Fruit fly (Drosophila melanogaster) whole organism, prepupa: ENCODE data around the gene emc.

Source experiments
- CG3032 ChIP-seq: fragments of 200-800 bp; optimal IDR thresholded peaks from 2 replicates; lab custom pipeline; 2019; ENCODE audit warnings: missing biosample characterization, mild to moderate bottlenecking, missing genetic modification characterization, moderate library complexity
- OdsH ChIP-seq: fragments of 200-800 bp; sonication (Bioruptor generic); optimal IDR thresholded peaks from 3 replicates; lab custom pipeline; 2016; ENCODE audit warnings: missing biosample characterization, missing genetic modification characterization

DNA sequence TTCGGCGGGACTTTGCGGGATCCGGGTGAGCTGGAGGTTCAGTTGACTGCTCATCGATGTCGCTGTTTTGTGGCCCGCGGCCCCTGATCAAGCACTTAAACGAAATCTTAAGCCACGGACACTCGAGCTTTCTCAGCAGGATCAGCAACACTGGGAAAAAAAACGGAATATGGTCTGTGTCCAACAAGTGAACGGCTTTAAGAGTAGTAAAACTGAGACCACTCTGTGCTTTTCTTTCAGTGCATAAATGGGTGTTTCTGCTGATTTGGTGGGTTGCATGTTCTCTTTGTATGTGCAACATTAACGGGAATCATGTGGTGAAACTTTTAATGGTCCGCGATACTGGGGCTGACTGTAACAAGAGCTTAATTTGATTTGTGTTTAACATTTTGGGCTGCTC lies 19.9 kb upstream of the emc start:
- TF ChIP-seq OdsH (GFP tag; lab: Kevin White, UChicago), result peak; percentile 19
- TF ChIP-seq CG3032 (tag; lab: Kevin White, UChicago), result no peak
